Worm (Caenorhabditis elegans) whole organism, L2 larva: ENCODE measurements around the gene srh-109.

ENCODE experiments used
- R02D3.7 ChIP-seq: fragments of 150-350 bp; optimal IDR thresholded peaks from 2 replicates; lab custom pipeline; 2014; ENCODE audit warnings: missing biosample characterization, missing genetic modification characterization
- Y55F3AM.14 ChIP-seq: fragments of 200-800 bp; sonication (Bioruptor generic); optimal IDR thresholded peaks from 2 replicates; lab custom pipeline; 2018; ENCODE audit warnings: mild to moderate bottlenecking, missing genetic modification characterization, missing compliant biosample characterization
- alr-1 ChIP-seq: fragments of 150-350 bp; optimal IDR thresholded peaks from 2 replicates; lab custom pipeline; 2014; ENCODE audit warnings: missing biosample characterization, missing genetic modification characterization
- aly-2 ChIP-seq: fragments of 150-350 bp; optimal IDR thresholded peaks from 2 replicates; lab custom pipeline; 2014; ENCODE audit warnings: missing biosample characterization, missing genetic modification characterization
- ama-1 ChIP-seq: fragments of 150-350 bp; optimal IDR thresholded peaks from 2 replicates; lab custom pipeline; 2018; ENCODE audit warnings: inconsistent platforms
- blmp-1 ChIP-seq: sonication (generic microtip); optimal IDR thresholded peaks from 2 replicates; lab custom pipeline; 2017; ENCODE audit warnings: missing genetic modification characterization, mild to moderate bottlenecking, missing compliant biosample characterization, antibody characterized with exemption, moderate library complexity; ENCODE audit not compliant: insufficient read depth
- ceh-16 ChIP-seq: fragments of 150-350 bp; optimal IDR thresholded peaks from 2 replicates; lab custom pipeline; 2014; ENCODE audit warnings: missing biosample characterization, missing genetic modification characterization
- crh-2 ChIP-seq: sonication (generic microtip); optimal IDR thresholded peaks from 2 replicates; lab custom pipeline; 2017; ENCODE audit warnings: missing biosample characterization, missing genetic modification characterization
- dmd-4 ChIP-seq: sonication (generic microtip); optimal IDR thresholded peaks from 2 replicates; lab custom pipeline; 2017; ENCODE audit warnings: missing biosample characterization, missing genetic modification characterization
- egl-27 ChIP-seq: sonication (generic microtip); optimal IDR thresholded peaks from 3 replicates; lab custom pipeline; 2017; ENCODE audit warnings: missing biosample characterization, missing genetic modification reagents, missing genetic modification characterization
- fos-1 ChIP-seq: fragments of 150-350 bp; optimal IDR thresholded peaks from 2 replicates; lab custom pipeline; 2014; ENCODE audit warnings: missing biosample characterization, missing genetic modification characterization
- gmeb-1 ChIP-seq: fragments of 150-350 bp; optimal IDR thresholded peaks from 2 replicates; lab custom pipeline; 2014; ENCODE audit warnings: missing biosample characterization, missing genetic modification characterization
- lin-13 ChIP-seq: fragments of 150-350 bp; optimal IDR thresholded peaks from 2 replicates; lab custom pipeline; 2014; ENCODE audit warnings: missing biosample characterization, missing genetic modification reagents, missing genetic modification characterization
- lin-39 ChIP-seq: fragments of 150-350 bp; optimal IDR thresholded peaks from 2 replicates; lab custom pipeline; 2014; ENCODE audit warnings: missing biosample characterization, missing genetic modification reagents, missing genetic modification characterization
- mab-5 ChIP-seq: fragments of 150-350 bp; optimal IDR thresholded peaks from 2 replicates; lab custom pipeline; 2014; ENCODE audit warnings: missing biosample characterization, missing genetic modification characterization
- mbf-1 ChIP-seq: sonication (generic microtip); optimal IDR thresholded peaks from 2 replicates; lab custom pipeline; 2017; ENCODE audit warnings: missing biosample characterization, missing genetic modification characterization
- nhr-10 ChIP-seq: sonication (generic microtip); optimal IDR thresholded peaks from 2 replicates; lab custom pipeline; 2017; ENCODE audit warnings: missing biosample characterization, missing genetic modification characterization
- nhr-11 ChIP-seq: fragments of 150-350 bp; optimal IDR thresholded peaks from 2 replicates; lab custom pipeline; 2014; ENCODE audit warnings: missing biosample characterization, missing genetic modification characterization
- nhr-129 ChIP-seq: fragments of 150-350 bp; optimal IDR thresholded peaks from 2 replicates; lab custom pipeline; 2014; ENCODE audit warnings: missing biosample characterization, missing genetic modification characterization
- nhr-25 ChIP-seq: fragments of 150-350 bp; sonication (generic microtip); optimal IDR thresholded peaks from 3 replicates; lab custom pipeline; 2014; ENCODE audit warnings: missing biosample characterization, missing genetic modification characterization
- nhr-6 ChIP-seq: fragments of 150-350 bp; optimal IDR thresholded peaks from 2 replicates; lab custom pipeline; 2014; ENCODE audit warnings: missing biosample characterization, missing genetic modification characterization
- nhr-77 ChIP-seq: fragments of 150-350 bp; optimal IDR thresholded peaks from 2 replicates; lab custom pipeline; 2014; ENCODE audit warnings: missing biosample characterization, missing genetic modification characterization
- peb-1 ChIP-seq: fragments of 150-350 bp; optimal IDR thresholded peaks from 2 replicates; lab custom pipeline; 2014; ENCODE audit warnings: missing biosample characterization, missing genetic modification characterization
- skn-1 ChIP-seq: sonication (generic microtip); optimal IDR thresholded peaks from 2 replicates; lab custom pipeline; 2017; ENCODE audit warnings: missing biosample characterization, missing genetic modification characterization
- sma-3 ChIP-seq: sonication (generic microtip); optimal IDR thresholded peaks from 2 replicates; lab custom pipeline; 2016; ENCODE audit warnings: missing genetic modification reagents, missing genetic modification characterization, missing compliant biosample characterization
- sma-9 ChIP-seq, 2 experiments: fragments of 150-350 bp in 1 of 2; sonication (generic microtip) in 1 of 2; optimal IDR thresholded peaks; 2 replicates each; lab custom pipeline; 2014 to 2016; ENCODE audit warnings: missing genetic modification characterization in 2 of 2, mild to moderate bottlenecking in 1 of 2, missing biosample characterization in 1 of 2, missing compliant biosample characterization in 1 of 2, missing genetic modification reagents in 1 of 2, moderate library complexity in 1 of 2
- snpc-4 ChIP-seq: fragments of 150-350 bp; optimal IDR thresholded peaks from 2 replicates; lab custom pipeline; 2014; ENCODE audit warnings: missing biosample characterization, missing genetic modification characterization
- unc-55 ChIP-seq: fragments of 150-350 bp; sonication (generic microtip); optimal IDR thresholded peaks from 3 replicates; lab custom pipeline; 2014; ENCODE audit warnings: missing biosample characterization, missing genetic modification reagents, missing genetic modification characterization
- unc-62 ChIP-seq: fragments of 150-350 bp; optimal IDR thresholded peaks from 2 replicates; lab custom pipeline; 2014; ENCODE audit warnings: missing biosample characterization, missing genetic modification reagents, missing genetic modification characterization
- zag-1 ChIP-seq: fragments of 150-350 bp; optimal IDR thresholded peaks from 2 replicates; lab custom pipeline; 2014; ENCODE audit warnings: missing biosample characterization, missing genetic modification characterization
- ztf-1 ChIP-seq: fragments of 200-800 bp; sonication (Bioruptor generic); conservative IDR thresholded peaks from 2 replicates; pipeline ENCODE4 v1.3.6; 2022; ENCODE audit warnings: missing genetic modification characterization, missing compliant biosample characterization

The srh-109 gene

DNA sequence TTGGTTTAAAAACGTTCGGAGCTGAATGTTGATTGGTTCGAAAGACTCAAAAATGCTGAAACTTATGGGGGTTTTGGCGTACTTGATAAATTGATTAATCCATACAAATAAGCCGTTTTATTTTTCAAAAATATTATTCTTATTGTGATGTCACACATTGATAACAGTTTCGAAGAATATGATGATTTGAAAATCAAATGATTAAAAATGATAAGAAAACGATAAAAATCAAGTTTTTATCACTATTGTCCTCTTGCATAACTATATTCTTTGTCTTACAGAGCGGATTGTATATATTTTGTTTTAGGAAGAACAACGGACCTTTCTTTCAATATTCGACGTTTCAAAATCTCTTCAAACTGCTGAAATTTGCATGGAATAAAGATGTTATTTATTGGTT lies 22.8 kb upstream of the srh-109 start:
- TF ChIP-seq nhr-129 (tag; lab: Kevin White, UChicago) (no peak), mbf-1 (tag; lab: Kevin White, UChicago) (no peak), unc-55 (GFP tag; lab: Kevin White, UChicago) (no peak), lin-39 (no peak), egl-27 (tag; lab: Kevin White, UChicago) (no peak), fos-1 (peak; percentile 87), nhr-77 (tag; lab: Kevin White, UChicago) (no peak)

DNA sequence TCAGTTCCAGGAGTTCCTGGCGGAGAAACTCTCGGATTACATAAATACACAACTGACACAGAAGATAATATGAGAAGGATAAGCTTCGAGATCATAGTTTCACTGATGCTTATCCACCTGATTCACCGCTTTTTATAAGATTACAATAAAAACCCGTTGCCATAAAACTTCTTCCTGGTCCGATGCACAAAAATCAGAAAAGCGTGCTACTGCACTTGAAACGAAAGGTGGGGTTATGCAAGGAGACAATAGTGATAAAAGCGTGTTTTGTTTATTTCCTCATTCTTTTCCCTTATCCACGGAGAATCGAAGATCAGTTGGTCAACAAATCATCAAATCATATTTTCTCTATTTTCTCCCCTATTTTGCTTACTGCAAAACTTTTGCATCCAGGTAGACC lies 22.3 kb upstream of the srh-109 start, which contains the start of gene Y68A4B.3:
Y68A4B.3 (minus strand) TSS at position 101 of the 400 bp plus-strand sequence.
- TF ChIP-seq skn-1: no peak
- TF ChIP-seq nhr-6: no peak
- no peak for TF ChIP-seq R02D3.7 (tag; lab: Kevin White, UChicago)
- no peak for TF ChIP-seq lin-39
- no peak for TF ChIP-seq Y55F3AM.14 (GFP tag; lab: Kevin White, UChicago)
- TF ChIP-seq snpc-4 (tag; lab: Kevin White, UChicago): no peak

DNA sequence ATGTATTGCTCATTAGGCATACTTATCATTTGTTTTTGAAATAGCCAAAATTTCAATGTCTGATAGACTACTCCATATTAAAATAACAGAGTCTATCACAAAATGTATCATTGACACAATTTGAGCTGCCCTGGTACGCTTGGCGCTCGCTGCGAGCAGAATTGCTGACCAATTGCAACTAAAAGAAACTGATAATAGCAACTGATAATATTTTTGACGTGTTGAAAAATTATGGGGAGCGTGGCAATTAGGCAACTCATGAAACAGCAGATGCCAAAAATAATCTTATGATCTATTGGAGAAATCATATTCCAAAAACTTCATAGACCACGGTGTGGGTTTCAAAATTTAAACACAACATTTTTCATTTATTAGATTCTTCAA lies 21.0 kb upstream of the srh-109 start:
- no peak for TF ChIP-seq mbf-1 (tag; lab: Kevin White, UChicago)
- TF ChIP-seq nhr-25 (tag; lab: Kevin White, UChicago): no peak
- TF ChIP-seq gmeb-1 (tag; lab: Kevin White, UChicago): peak; percentile 25
- TF ChIP-seq fos-1: peak; percentile 83
- peak; percentile 24 for TF ChIP-seq sma-9 (GFP tag; optimal IDR thresholded peaks at IDR 0.05; lab: Kevin White, UChicago)
- TF ChIP-seq sma-9 (tag; optimal IDR thresholded peaks at IDR 0.05; lab: Kevin White, UChicago): no peak
- TF ChIP-seq crh-2 (tag; lab: Kevin White, UChicago): no peak
- TF ChIP-seq, all 48 proteins: peak for 3

DNA sequence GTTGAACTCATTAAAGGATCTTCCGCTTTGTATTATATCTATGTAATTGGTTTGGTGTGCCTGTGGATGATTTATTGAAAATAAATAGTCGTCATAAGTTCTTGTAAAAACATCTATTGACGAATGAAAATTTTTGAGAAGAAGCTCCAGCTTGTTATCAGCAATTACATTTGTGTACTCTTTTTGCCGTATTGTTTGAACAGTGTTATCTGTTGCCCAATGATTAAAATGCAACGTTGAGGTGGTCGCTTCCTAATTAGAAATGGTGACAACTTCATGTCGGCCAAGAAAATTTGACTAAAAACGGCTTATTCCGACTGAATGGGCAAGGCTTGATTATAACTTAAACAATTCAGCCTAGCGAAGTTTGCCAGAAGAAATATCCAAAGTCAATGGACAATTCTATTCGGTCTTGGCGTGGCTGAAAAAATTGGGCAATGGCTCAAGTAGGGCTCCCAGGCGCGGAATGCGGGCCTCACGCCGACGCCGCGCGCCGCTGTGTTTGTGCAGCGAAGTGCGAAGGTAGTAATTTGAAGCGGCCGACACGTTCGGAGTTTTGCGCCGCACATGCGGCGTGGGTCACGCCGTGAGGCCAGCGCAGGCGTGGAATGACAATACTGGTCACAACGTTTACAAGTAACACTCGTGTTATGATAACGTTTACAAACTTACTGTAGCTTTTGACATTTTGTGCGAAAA lies 20.5 kb upstream of the srh-109 start:
- TF ChIP-seq egl-27 (tag; lab: Kevin White, UChicago) (no peak), fos-1 (peak; percentile 73)
- TF ChIP-seq, all 48 proteins: peak for 1

DNA sequence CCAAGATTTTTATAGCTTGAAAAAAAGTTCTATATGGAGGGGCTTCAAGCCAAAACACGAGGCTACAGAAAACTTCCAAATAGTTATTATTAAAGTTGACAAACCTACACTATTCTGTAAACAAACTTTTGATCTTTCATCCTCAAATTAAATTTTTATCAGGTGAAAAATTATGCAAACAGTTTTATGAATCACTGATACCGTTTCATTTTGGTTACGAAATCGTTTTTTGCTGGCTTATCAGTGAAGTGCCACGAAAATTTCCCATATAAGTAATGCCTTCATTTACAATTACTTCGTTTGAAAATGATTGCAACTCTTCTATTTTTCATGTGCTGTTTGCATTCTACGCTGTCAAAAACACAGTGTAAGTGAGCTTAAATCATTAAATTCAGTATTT lies 18.6 kb upstream of the srh-109 start, which contains the start of gene T19C9.8:
T19C9.8 (plus strand) TSS at position 299 of the 400 bp plus-strand sequence.
- TF ChIP-seq dmd-4 (tag; lab: Kevin White, UChicago) (no peak), fos-1 (peak; percentile 95), alr-1 (tag; lab: Kevin White, UChicago) (no peak), mab-5 (tag; lab: Kevin White, UChicago) (no peak), lin-13 (GFP tag; lab: Kevin White, UChicago) (no peak), peb-1 (tag; lab: Kevin White, UChicago) (no peak), sma-9 (GFP tag; optimal IDR thresholded peaks at IDR 0.05; lab: Kevin White, UChicago) (peak; percentile 10), sma-9 (tag; optimal IDR thresholded peaks at IDR 0.05; lab: Kevin White, UChicago) (no peak), ceh-16 (tag; lab: Kevin White, UChicago) (no peak), mbf-1 (tag; lab: Kevin White, UChicago) (no peak), blmp-1 (tag; lab: Kevin White, UChicago) (no peak), skn-1 (no peak), aly-2 (tag; lab: Kevin White, UChicago) (no peak), ama-1 (lab: Kevin White, UChicago) (no peak), lin-39 (no peak), ztf-1 (GFP tag; lab: Robert Waterston, UW) (no peak), snpc-4 (tag; lab: Kevin White, UChicago) (no peak)

DNA sequence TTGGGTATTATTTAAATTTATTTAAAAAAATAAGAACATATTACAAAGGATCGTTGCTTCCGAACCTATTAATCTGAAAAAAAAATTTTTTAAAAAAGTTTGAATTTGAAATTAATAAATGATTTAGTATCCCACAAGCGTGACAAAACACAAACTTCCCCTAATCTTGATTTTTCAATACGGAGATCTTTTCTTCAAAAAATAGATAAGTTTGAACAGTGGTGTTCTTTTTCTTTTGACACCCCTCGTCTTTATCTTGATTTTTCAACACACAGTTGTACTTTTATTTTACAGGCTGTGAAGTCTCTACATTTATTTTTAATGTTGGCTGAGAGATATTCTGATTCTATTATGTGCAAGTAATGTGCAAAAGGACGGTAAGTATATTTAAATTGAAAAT lies 16.1 kb upstream of the srh-109 start, which contains the start of gene T19C9.10:
T19C9.10 (plus strand) TSS at position 248 of the 400 bp plus-strand sequence.
- no peak for TF ChIP-seq nhr-11
- no peak for TF ChIP-seq sma-3
- no peak for TF ChIP-seq nhr-10 (tag; lab: Kevin White, UChicago)
- TF ChIP-seq skn-1: no peak
- no peak for TF ChIP-seq nhr-25 (tag; lab: Kevin White, UChicago)
- TF ChIP-seq sma-9 (GFP tag; optimal IDR thresholded peaks at IDR 0.05; lab: Kevin White, UChicago): no peak
- TF ChIP-seq sma-9 (tag; optimal IDR thresholded peaks at IDR 0.05; lab: Kevin White, UChicago): no peak
- TF ChIP-seq zag-1: no peak
- TF ChIP-seq crh-2 (tag; lab: Kevin White, UChicago): no peak
- no peak for TF ChIP-seq nhr-6
- no peak for TF ChIP-seq unc-62 (GFP tag; lab: Kevin White, UChicago)
- no peak for TF ChIP-seq mab-5 (tag; lab: Kevin White, UChicago)
- TF ChIP-seq lin-13 (GFP tag; lab: Kevin White, UChicago): no peak
- TF ChIP-seq, all 48 proteins: peak for 0
